Worm (Caenorhabditis elegans) whole organism, young adult: ENCODE data around the gene F47C12.8.

Source experiments
- F37B4.10 ChIP-seq: fragments of 200-800 bp; sonication (Bioruptor generic); IDR thresholded peaks from 2 replicates; pipeline ENCODE4 v1.3.6; 2022; ENCODE audit warnings: missing genetic modification characterization, missing compliant biosample characterization
- F39B2.1 ChIP-seq: fragments of 200-800 bp; sonication (Bioruptor generic); IDR thresholded peaks from 2 replicates; pipeline ENCODE4 v1.3.6; 2022; ENCODE audit warnings: missing genetic modification reagents, missing genetic modification characterization, missing compliant biosample characterization
- F57A8.1 ChIP-seq: fragments of 200-800 bp; sonication (Bioruptor generic); optimal IDR thresholded peaks from 2 replicates; lab custom pipeline; 2018; ENCODE audit warnings: mild to moderate bottlenecking, missing genetic modification characterization, moderate library complexity, missing compliant biosample characterization
- F57C9.4 ChIP-seq: sonication (generic microtip); optimal IDR thresholded peaks from 2 replicates; lab custom pipeline; 2017; ENCODE audit warnings: mild to moderate bottlenecking, missing genetic modification characterization, missing compliant biosample characterization
- T26A5.8 ChIP-seq: sonication (generic microtip); optimal IDR thresholded peaks from 2 replicates; lab custom pipeline; 2016; ENCODE audit warnings: missing genetic modification characterization, missing compliant biosample characterization
- Y67H2A.10 ChIP-seq: fragments of 200-800 bp; sonication (Bioruptor generic); conservative IDR thresholded peaks from 2 replicates; pipeline ENCODE4 v1.3.6; 2022; ENCODE audit warnings: missing genetic modification reagents, missing genetic modification characterization, missing compliant biosample characterization
- Y79H2A.3 ChIP-seq: fragments of 200-800 bp; sonication (Bioruptor generic); conservative IDR thresholded peaks from 2 replicates; pipeline ENCODE4 v1.3.6; 2022; ENCODE audit warnings: missing genetic modification reagents, missing genetic modification characterization, missing compliant biosample characterization
- akir-1 ChIP-seq: fragments of 200-800 bp; sonication (Bioruptor generic); optimal IDR thresholded peaks from 2 replicates; lab custom pipeline; 2018; ENCODE audit warnings: mild to moderate bottlenecking, missing genetic modification characterization, moderate library complexity, missing compliant biosample characterization
- aptf-2 ChIP-seq: fragments of 200-800 bp; sonication (Bioruptor generic); conservative IDR thresholded peaks from 2 replicates; pipeline ENCODE4 v1.3.6; 2022; ENCODE audit warnings: missing genetic modification reagents, missing genetic modification characterization, missing compliant biosample characterization
- atf-7 ChIP-seq: sonication (generic microtip); optimal IDR thresholded peaks from 2 replicates; lab custom pipeline; 2017; ENCODE audit warnings: mild to moderate bottlenecking, missing genetic modification characterization, missing compliant biosample characterization
- bed-1 ChIP-seq: fragments of 200-800 bp; sonication (Bioruptor generic); IDR thresholded peaks from 2 replicates; pipeline ENCODE4 v1.3.6; 2022; ENCODE audit warnings: missing genetic modification reagents, missing genetic modification characterization, missing compliant biosample characterization
- cebp-1 ChIP-seq, 2 experiments: fragments of 200-800 bp in 1 of 2; sonication (Bioruptor generic) in 1 of 2; sonication (generic microtip) in 1 of 2; IDR thresholded peaks in 1 of 2; optimal IDR thresholded peaks in 1 of 2; 2 replicates each; pipeline versions ENCODE4 v1.3.6 to Lab custom; 2017 to 2022; ENCODE audit warnings: missing compliant biosample characterization in 2 of 2, missing genetic modification characterization in 2 of 2, mild to moderate bottlenecking in 1 of 2, missing genetic modification reagents in 1 of 2, moderate library complexity in 1 of 2
- ceh-27 ChIP-seq: fragments of 200-800 bp; sonication (Bioruptor generic); optimal IDR thresholded peaks from 2 replicates; lab custom pipeline; 2018; ENCODE audit warnings: mild to moderate bottlenecking, missing genetic modification characterization, moderate library complexity, missing compliant biosample characterization
- dpl-1 ChIP-seq: fragments of 150-350 bp; optimal IDR thresholded peaks from 2 replicates; lab custom pipeline; 2014; ENCODE audit warnings: missing biosample characterization, missing genetic modification reagents, missing genetic modification characterization
- egl-18 ChIP-seq: fragments of 200-800 bp; sonication (Bioruptor generic); IDR thresholded peaks from 2 replicates; pipeline ENCODE4 v1.3.6; 2022; ENCODE audit warnings: missing genetic modification reagents, missing genetic modification characterization, missing compliant biosample characterization
- gei-17 ChIP-seq: fragments of 200-800 bp; sonication (Bioruptor generic); optimal IDR thresholded peaks from 2 replicates; lab custom pipeline; 2018; ENCODE audit warnings: mild to moderate bottlenecking, missing genetic modification characterization, missing compliant biosample characterization
- him-1 ChIP-seq: sonication (generic microtip); optimal IDR thresholded peaks from 2 replicates; lab custom pipeline; 2016; ENCODE audit warnings: missing genotype, missing genetic modification reagents, missing genetic modification characterization, missing compliant biosample characterization
- hlh-26 ChIP-seq: fragments of 200-800 bp; sonication (Bioruptor generic); conservative IDR thresholded peaks from 2 replicates; pipeline ENCODE4 v1.3.6; 2022; ENCODE audit warnings: missing genetic modification reagents, missing genetic modification characterization, missing compliant biosample characterization
- let-607 ChIP-seq, 2 experiments: fragments of 200-800 bp in 1 of 2; sonication (Bioruptor generic) in 1 of 2; sonication (generic microtip) in 1 of 2; optimal IDR thresholded peaks; 2 replicates each; lab custom pipeline; 2016 to 2018; ENCODE audit warnings: mild to moderate bottlenecking in 2 of 2, missing compliant biosample characterization in 2 of 2, missing genetic modification characterization in 2 of 2, moderate library complexity in 2 of 2, missing genotype in 1 of 2
- lin-35 ChIP-seq, 3 experiments: fragments of 150-350 bp in 2 of 3; sonication (generic microtip) in 1 of 3; optimal IDR thresholded peaks; 2 replicates each; lab custom pipeline; 2014 to 2018; ENCODE audit warnings: missing biosample characterization in 3 of 3, missing genetic modification characterization in 3 of 3, missing genetic modification reagents in 3 of 3
- mcd-1 ChIP-seq: fragments of 200-800 bp; sonication (Bioruptor generic); IDR thresholded peaks from 2 replicates; pipeline ENCODE4 v1.3.6; 2022; ENCODE audit warnings: missing genetic modification reagents, missing genetic modification characterization, missing compliant biosample characterization
- mel-28 ChIP-seq: sonication (generic microtip); optimal IDR thresholded peaks from 2 replicates; lab custom pipeline; 2016; ENCODE audit warnings: borderline replicate concordance, mild to moderate bottlenecking, missing genetic modification characterization, missing compliant biosample characterization
- nhr-120 ChIP-seq: fragments of 200-800 bp; sonication (Bioruptor generic); IDR thresholded peaks from 2 replicates; pipeline ENCODE4 v1.3.6; 2022; ENCODE audit warnings: missing genetic modification characterization, missing compliant biosample characterization
- nhr-27 ChIP-seq: fragments of 200-800 bp; sonication (Bioruptor generic); optimal IDR thresholded peaks from 2 replicates; lab custom pipeline; 2018; ENCODE audit warnings: mild to moderate bottlenecking, missing genetic modification characterization, moderate library complexity, missing compliant biosample characterization
- nhr-80 ChIP-seq: sonication (generic microtip); optimal IDR thresholded peaks from 2 replicates; lab custom pipeline; 2016; ENCODE audit warnings: missing genetic modification characterization, missing compliant biosample characterization
- rpc-1 ChIP-seq, 2 experiments: fragments of 150-350 bp in 1 of 2; sonication (generic microtip) in 1 of 2; optimal IDR thresholded peaks; 2 replicates each; lab custom pipeline; 2014 to 2018; ENCODE audit warnings: missing biosample characterization in 1 of 2, missing genetic modification characterization in 1 of 2, missing genetic modification reagents in 1 of 2, missing genotype in 1 of 2
- sea-2 ChIP-seq: fragments of 200-800 bp; sonication (Bioruptor generic); IDR thresholded peaks from 2 replicates; pipeline ENCODE4 v1.3.6; 2022; ENCODE audit warnings: missing genetic modification characterization, missing compliant biosample characterization
- snpc-1.1 ChIP-seq: sonication (generic microtip); optimal IDR thresholded peaks from 2 replicates; lab custom pipeline; 2017; ENCODE audit warnings: missing genetic modification characterization, mild to moderate bottlenecking, missing compliant biosample characterization, antibody characterized with exemption, moderate library complexity, missing genotype, missing genetic modification reagents; ENCODE audit not compliant: insufficient read depth
- snpc-1.3 ChIP-seq: sonication (generic microtip); optimal IDR thresholded peaks from 2 replicates; lab custom pipeline; 2017; ENCODE audit warnings: missing genetic modification characterization, mild to moderate bottlenecking, missing compliant biosample characterization, antibody characterized with exemption, moderate library complexity, missing genotype, missing genetic modification reagents; ENCODE audit not compliant: insufficient read depth
- snpc-3.4 ChIP-seq: sonication (generic microtip); optimal IDR thresholded peaks from 2 replicates; lab custom pipeline; 2017; ENCODE audit warnings: missing genetic modification characterization, mild to moderate bottlenecking, missing compliant biosample characterization, antibody characterized with exemption, moderate library complexity, missing genotype, missing genetic modification reagents
- zfh-2 ChIP-seq: fragments of 200-800 bp; sonication (Bioruptor generic); conservative IDR thresholded peaks from 2 replicates; pipeline ENCODE4 v1.3.6; 2022; ENCODE audit warnings: missing genetic modification reagents, missing genetic modification characterization, missing compliant biosample characterization
- zim-3 ChIP-seq: sonication (generic microtip); optimal IDR thresholded peaks from 2 replicates; lab custom pipeline; 2017; ENCODE audit warnings: mild to moderate bottlenecking, missing genetic modification characterization, moderate library complexity, missing compliant biosample characterization
- ztf-25 ChIP-seq: fragments of 200-800 bp; sonication (Bioruptor generic); IDR thresholded peaks from 2 replicates; pipeline ENCODE4 v1.3.6; 2022; ENCODE audit warnings: missing genetic modification reagents, missing genetic modification characterization, missing compliant biosample characterization

F47C12.8 gene

ce11 chrIV:4013621-4014020 is 15.2 kb upstream of the F47C12.8 start:
- TF ChIP-seq F39B2.1 (GFP tag; lab: Robert Waterston, UW): no peak
- 0 out of 2 replicates have a peak, but pooled peaks have one; percentile 7 for TF ChIP-seq mcd-1 (GFP tag; lab: Robert Waterston, UW)
- TF ChIP-seq gei-17 (GFP tag; lab: Kevin White, UChicago): no peak
- TF ChIP-seq lin-35 (GFP tag; optimal IDR thresholded peaks at IDR 0.05; lab: Kevin White, UChicago): no peak
- TF ChIP-seq dpl-1 (GFP tag; lab: Kevin White, UChicago): no peak
- TF ChIP-seq zfh-2: peak; percentile 62
- no peak for TF ChIP-seq mel-28 (tag; lab: Kevin White, UChicago)
- TF ChIP-seq snpc-1.1 (tag; lab: Kevin White, UChicago): no peak
- TF ChIP-seq F57C9.4 (tag; lab: Kevin White, UChicago): no peak
- no peak for TF ChIP-seq Y67H2A.10 (GFP tag; lab: Robert Waterston, UW)
- 0 out of 2 replicates have a peak, but pooled peaks have one; percentile 6 for TF ChIP-seq egl-18

DNA sequence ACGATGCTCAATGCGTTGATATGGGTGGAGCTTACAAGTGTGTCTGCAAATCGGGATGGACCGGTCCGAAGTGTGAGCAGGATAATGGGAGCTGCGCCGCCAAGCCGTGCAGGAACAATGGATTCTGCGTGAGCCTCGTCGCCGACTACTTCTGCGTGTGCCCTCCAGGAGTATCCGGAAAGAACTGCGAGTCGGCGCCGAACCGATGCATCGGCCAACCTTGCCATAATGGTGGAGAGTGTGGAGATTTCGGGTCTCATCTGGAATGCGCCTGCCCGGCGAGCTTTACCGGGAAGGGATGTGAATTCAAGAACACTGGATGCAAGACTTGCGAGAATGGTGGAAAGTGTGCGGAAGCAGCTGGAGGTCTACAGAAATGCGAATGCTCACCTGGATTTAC is 11.5 kb upstream of the F47C12.8 start:
- TF ChIP-seq zfh-2 (peak; percentile 75), sea-2 (GFP tag; lab: Robert Waterston, UW) (no peak)

DNA sequence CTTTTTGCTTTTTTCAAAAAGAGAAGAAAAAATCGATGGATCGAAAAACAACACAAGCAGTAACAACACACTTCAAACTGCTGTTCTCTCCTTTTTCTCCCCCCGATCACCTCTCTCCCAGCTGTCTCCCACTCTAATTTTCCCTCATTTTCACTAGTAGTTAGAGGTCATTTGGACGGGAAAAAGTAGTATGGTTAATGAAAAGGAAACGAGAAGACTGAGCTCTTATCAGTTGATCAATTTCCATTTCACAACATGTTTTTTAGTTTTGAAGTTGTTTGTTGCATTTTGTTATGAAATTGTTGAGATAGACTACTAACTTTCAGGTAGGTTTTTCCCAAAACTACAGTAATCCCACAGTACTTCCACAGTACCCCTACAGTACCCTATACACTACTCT is 10.0 kb upstream of the F47C12.8 start:
- TF ChIP-seq cebp-1 (GFP tag; IDR thresholded peaks at IDR 0.05; lab: Robert Waterston, UW) (peak; percentile 29; the same call in 1 of the 2 replicates), cebp-1 (tag; optimal IDR thresholded peaks at IDR 0.05; lab: Kevin White, UChicago) (peak; percentile 54), nhr-80 (tag; lab: Kevin White, UChicago) (peak; percentile 12), rpc-1 (optimal IDR thresholded peaks at IDR 0.05; lab: Kevin White, UChicago) (no peak), rpc-1 (tag; optimal IDR thresholded peaks at IDR 0.05; lab: Kevin White, UChicago) (no peak), Y67H2A.10 (GFP tag; lab: Robert Waterston, UW) (no peak)

DNA sequence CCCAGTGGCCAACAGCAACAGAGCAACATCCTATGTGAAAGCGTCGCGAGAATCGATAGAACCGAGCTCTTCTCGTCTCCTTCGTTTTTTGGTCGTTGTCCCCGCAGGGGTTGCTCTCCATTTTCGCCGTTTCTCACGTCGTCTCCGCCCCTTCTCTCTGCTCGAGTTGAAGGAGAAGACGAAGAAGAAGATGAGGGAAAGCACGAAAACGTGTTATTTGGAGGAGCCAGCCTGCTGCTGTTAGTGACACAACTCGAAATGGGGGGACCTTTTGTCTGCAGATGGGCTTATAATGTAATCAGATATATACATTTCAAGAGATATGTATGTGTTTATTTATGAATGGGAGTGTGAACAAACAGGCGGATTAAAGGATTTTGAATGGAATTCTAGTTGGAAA is 9.3 kb upstream of the F47C12.8 start, which contains the start of gene W02C12.2:
Gene W02C12.2, minus strand, starts transcription at position 277 of the 400 bp plus-strand sequence.
- TF ChIP-seq let-607 (tag; optimal IDR thresholded peaks at IDR 0.05; lab: Kevin White, UChicago) (no peak), ztf-25 (GFP tag; lab: Robert Waterston, UW) (no peak), F57A8.1 (GFP tag; lab: Kevin White, UChicago) (no peak), snpc-1.1 (tag; lab: Kevin White, UChicago) (no peak), ceh-27 (GFP tag; lab: Kevin White, UChicago) (peak; percentile 30), nhr-120 (GFP tag; lab: Robert Waterston, UW) (no peak), T26A5.8 (no peak), zim-3 (tag; lab: Kevin White, UChicago) (no peak), nhr-27 (tag; lab: Kevin White, UChicago) (no peak), zfh-2 (peak; percentile 53; the same call in 1 of the 2 replicates), aptf-2 (GFP tag; lab: Robert Waterston, UW) (no peak)

DNA sequence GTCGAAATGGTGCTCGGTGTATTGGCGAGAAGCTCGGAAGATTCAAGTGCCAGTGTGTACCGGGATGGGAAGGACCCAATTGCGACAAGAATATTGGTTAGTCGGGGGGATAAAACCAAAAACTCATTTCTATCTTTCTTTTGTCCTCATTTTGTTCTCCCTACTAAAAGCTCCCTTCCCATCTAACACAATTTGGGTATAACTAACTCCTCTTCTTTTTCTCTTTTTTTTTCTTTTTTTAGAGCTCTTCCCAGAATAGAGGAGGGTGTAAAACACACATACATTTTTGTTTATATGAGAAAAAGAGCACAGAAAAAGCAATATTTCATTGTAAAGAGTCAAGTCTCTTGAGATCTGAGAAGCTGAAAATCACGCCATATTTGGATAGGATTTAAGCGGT is 6.7 kb upstream of the F47C12.8 start:
- no peak for TF ChIP-seq snpc-3.4
- no peak for TF ChIP-seq atf-7 (tag; lab: Kevin White, UChicago)
- no peak for TF ChIP-seq him-1 (tag; lab: Kevin White, UChicago)
- TF ChIP-seq snpc-1.3: no peak
- TF ChIP-seq bed-1: no peak
- no peak for TF ChIP-seq zim-3 (tag; lab: Kevin White, UChicago)
- no peak for TF ChIP-seq hlh-26 (GFP tag; lab: Robert Waterston, UW)
- TF ChIP-seq nhr-27 (tag; lab: Kevin White, UChicago): no peak
- TF ChIP-seq Y79H2A.3: no peak
- TF ChIP-seq F37B4.10 (GFP tag; lab: Robert Waterston, UW): no peak
- no peak for TF ChIP-seq akir-1
- TF ChIP-seq, all 124 proteins: peak for 0
